Worm (Caenorhabditis elegans): ENCODE data around the gene clec-130.

Gene clec-130

ce11 chrII:3579767-3580166 is 6.4 kb downstream of the clec-130 start, which contains the start of gene clec-134:
clec-134 (plus strand) TSS chrII:3580067.
- TF ChIP-seq ceh-62 (tag; optimal IDR thresholded peaks at IDR 0.05) (no peak), php-3 (GFP tag; IDR thresholded peaks at IDR 0.05) (no peak), nhr-111 (GFP tag; optimal IDR thresholded peaks at IDR 0.05) (no peak), aha-1 (tag) (peak; percentile 35)

ce11 chrII:3581752-3582151 is 8.4 kb downstream of the clec-130 start, which contains the start of gene srh-59:
srh-59 (plus strand) TSS chrII:3582052.
- TF ChIP-seq unc-62 (GFP tag; optimal IDR thresholded peaks at IDR 0.05 in 1 of 2): peak in 1 of 2 experiments; percentile 9
- no peak for TF ChIP-seq unc-62 (tag; optimal IDR thresholded peaks at IDR 0.05)
- no peak for TF ChIP-seq sdz-12 (GFP tag; optimal IDR thresholded peaks at IDR 0.05)
- TF ChIP-seq ces-1 (GFP tag; optimal IDR thresholded peaks at IDR 0.05): no peak
- TF ChIP-seq nhr-28 (tag; optimal IDR thresholded peaks at IDR 0.05): no peak
- no peak for TF ChIP-seq dve-1 (tag; optimal IDR thresholded peaks at IDR 0.05; ENCODE audit: insufficient read depth)

ce11 chrII:3583402-3583801 is 10.0 kb downstream of the clec-130 start, which contains the start of gene srh-60:
srh-60 (plus strand) TSS chrII:3583702.
- TF ChIP-seq F10B5.3 (tag; optimal IDR thresholded peaks at IDR 0.05): no peak
- TF ChIP-seq ZK337.2 (GFP tag; IDR thresholded peaks at IDR 0.05): no peak
- TF ChIP-seq spr-3 (GFP tag; optimal IDR thresholded peaks at IDR 0.05): no peak
- no peak for TF ChIP-seq lin-15B (tag; optimal IDR thresholded peaks at IDR 0.05)
- TF ChIP-seq snpc-1.2 (GFP tag; IDR thresholded peaks at IDR 0.05): no peak
- TF ChIP-seq cey-2 (tag; optimal IDR thresholded peaks at IDR 0.05; ENCODE audit: borderline replicate concordance, insufficient read depth): no peak
- TF ChIP-seq gei-8 (GFP tag; optimal IDR thresholded peaks at IDR 0.05): no peak
- TF ChIP-seq nhr-111 (GFP tag; optimal IDR thresholded peaks at IDR 0.05): no peak
- no peak for TF ChIP-seq ceh-20 (GFP tag; IDR thresholded peaks at IDR 0.05)
- no peak for TF ChIP-seq snpc-4 (tag; optimal IDR thresholded peaks at IDR 0.05)
- no peak for TF ChIP-seq hlh-11 (tag; optimal IDR thresholded peaks at IDR 0.05)
- TF ChIP-seq tra-1 (GFP tag; IDR thresholded peaks at IDR 0.05): no peak
- TF ChIP-seq sdz-12 (GFP tag; optimal IDR thresholded peaks at IDR 0.05): no peak
- TF ChIP-seq unc-130 (GFP tag; optimal IDR thresholded peaks at IDR 0.05): no peak
- TF ChIP-seq ceh-32 (tag; optimal IDR thresholded peaks at IDR 0.05; ENCODE audit: poor library complexity): no peak

- TF ChIP-seq lin-1 (GFP tag; IDR thresholded peaks at IDR 0.05) (no peak), arid-1 (GFP tag; conservative IDR thresholded peaks at IDR 0.05) (no peak), mdt-29 (GFP tag; IDR thresholded peaks at IDR 0.05) (no peak), egl-43 (GFP tag; IDR thresholded peaks at IDR 0.05) (no peak), zfp-2 (tag; optimal IDR thresholded peaks at IDR 0.05) (no peak), lir-3 (tag; optimal IDR thresholded peaks at IDR 0.05) (no peak), fos-1 (tag; optimal IDR thresholded peaks at IDR 0.05) (no peak), tag-97 (GFP tag; IDR thresholded peaks at IDR 0.05) (no peak), hlh-30 (tag; optimal IDR thresholded peaks at IDR 0.05; ENCODE audit: insufficient read depth) (no peak), aha-1 (tag) (no peak), mep-1 (tag; optimal IDR thresholded peaks at IDR 0.05) (no peak), ceh-62 (tag; optimal IDR thresholded peaks at IDR 0.05) (no peak), vab-7 (GFP tag; IDR thresholded peaks at IDR 0.05) (no peak), zag-1 (tag; optimal IDR thresholded peaks at IDR 0.05) (no peak)
Observed at ce11 chrII:3595339-3595738, 22.0 kb downstream of the clec-130 start, which contains the start of gene Y49F6A.12. Y49F6A.12 (plus strand) TSS chrII:3595639.

ce11 chrII:3598721-3599120 is 25.4 kb downstream of the clec-130 start, which contains the start of gene Y49F6A.11:
Y49F6A.11 (minus strand) TSS chrII:3598821.
- TF ChIP-seq daf-19 (GFP tag; conservative IDR thresholded peaks at IDR 0.05) (no peak), nhr-10 (tag; optimal IDR thresholded peaks at IDR 0.05) (no peak), zip-2 (tag; optimal IDR thresholded peaks at IDR 0.05) (no peak), T26A8.4 (GFP tag; IDR thresholded peaks at IDR 0.05) (no peak), dpl-1 (GFP tag; optimal IDR thresholded peaks at IDR 0.05) (no peak), dmd-6 (GFP tag; IDR thresholded peaks at IDR 0.05) (no peak), dve-1 (tag; optimal IDR thresholded peaks at IDR 0.05; ENCODE audit: insufficient read depth) (no peak)

All from whole organism, L4 larva.